Worm (Caenorhabditis elegans) whole organism, mixed stage, embryonic: ENCODE results near the gene fipr-25.

ENCODE experiments used
- M03D4.4 ChIP-seq: sonication (generic microtip); optimal IDR thresholded peaks from 2 replicates; lab custom pipeline; 2017; ENCODE audit warnings: mild to moderate bottlenecking, missing genetic modification characterization, missing compliant biosample characterization
- bed-3 ChIP-seq: fragments of 200-800 bp; sonication (Bioruptor generic); optimal IDR thresholded peaks from 3 replicates; lab custom pipeline; 2018; ENCODE audit warnings: mild to moderate bottlenecking, missing genetic modification characterization, moderate library complexity, missing compliant biosample characterization
- blmp-1 ChIP-seq: fragments of 150-350 bp; optimal IDR thresholded peaks from 2 replicates; lab custom pipeline; 2014; ENCODE audit warnings: missing biosample characterization, missing genetic modification characterization
- ceh-39 ChIP-seq: fragments of 150-350 bp; optimal IDR thresholded peaks from 2 replicates; lab custom pipeline; 2014; ENCODE audit warnings: missing biosample characterization, missing genetic modification characterization
- ceh-43 ChIP-seq: fragments of 200-800 bp; sonication (Bioruptor generic); optimal IDR thresholded peaks from 2 replicates; lab custom pipeline; 2018; ENCODE audit warnings: mild to moderate bottlenecking, missing genetic modification characterization, moderate library complexity, missing compliant biosample characterization
- ceh-83 ChIP-seq: fragments of 200-800 bp; sonication (Bioruptor generic); optimal IDR thresholded peaks from 2 replicates; lab custom pipeline; 2018; ENCODE audit warnings: mild to moderate bottlenecking, missing genetic modification characterization, missing compliant biosample characterization
- cnd-1 ChIP-seq: fragments of 200-800 bp; sonication (Bioruptor generic); optimal IDR thresholded peaks from 2 replicates; lab custom pipeline; 2018; ENCODE audit warnings: mild to moderate bottlenecking, missing genetic modification characterization, missing compliant biosample characterization
- elt-1 ChIP-seq: sonication (generic microtip); optimal IDR thresholded peaks from 2 replicates; lab custom pipeline; 2017; ENCODE audit warnings: missing genetic modification characterization, mild to moderate bottlenecking, missing compliant biosample characterization, antibody characterized with exemption, moderate library complexity, borderline replicate concordance; ENCODE audit not compliant: insufficient read depth
- elt-3 ChIP-seq: fragments of 150-350 bp; optimal IDR thresholded peaks from 2 replicates; lab custom pipeline; 2014; ENCODE audit warnings: missing biosample characterization, missing genetic modification characterization
- flh-1 ChIP-seq: fragments of 200-800 bp; sonication (Bioruptor generic); optimal IDR thresholded peaks from 2 replicates; lab custom pipeline; 2018; ENCODE audit warnings: mild to moderate bottlenecking, missing genetic modification characterization, moderate library complexity, missing compliant biosample characterization
- ham-2 ChIP-seq: fragments of 200-800 bp; sonication (Bioruptor generic); optimal IDR thresholded peaks from 2 replicates; lab custom pipeline; 2018; ENCODE audit warnings: mild to moderate bottlenecking, missing genetic modification characterization, missing compliant biosample characterization
- hlh-1 ChIP-seq: fragments of 150-350 bp; optimal IDR thresholded peaks from 2 replicates; lab custom pipeline; 2014; ENCODE audit warnings: missing biosample characterization, missing genetic modification reagents, missing genetic modification characterization
- lin-13 ChIP-seq: fragments of 150-350 bp; optimal IDR thresholded peaks from 2 replicates; lab custom pipeline; 2014; ENCODE audit warnings: missing biosample characterization, missing genetic modification characterization
- lsy-2 ChIP-seq: fragments of 150-350 bp; optimal IDR thresholded peaks from 2 replicates; lab custom pipeline; 2014; ENCODE audit warnings: missing biosample characterization, missing genetic modification characterization
- mab-5 ChIP-seq: fragments of 150-350 bp; optimal IDR thresholded peaks from 2 replicates; lab custom pipeline; 2014; ENCODE audit warnings: missing biosample characterization, missing genetic modification characterization
- mep-1 ChIP-seq: fragments of 150-350 bp; optimal IDR thresholded peaks from 2 replicates; lab custom pipeline; 2017; ENCODE audit warnings: missing biosample characterization, missing genetic modification reagents, missing genetic modification characterization, inconsistent platforms
- mls-2 ChIP-seq: sonication (generic microtip); optimal IDR thresholded peaks from 2 replicates; lab custom pipeline; 2016; ENCODE audit warnings: mild to moderate bottlenecking, missing genetic modification characterization, moderate library complexity, missing compliant biosample characterization
- nhr-12 ChIP-seq: fragments of 150-350 bp; optimal IDR thresholded peaks from 2 replicates; lab custom pipeline; 2014; ENCODE audit warnings: missing biosample characterization, missing genetic modification characterization
- nhr-2 ChIP-seq: fragments of 150-350 bp; optimal IDR thresholded peaks from 2 replicates; lab custom pipeline; 2014; ENCODE audit warnings: missing biosample characterization, missing genetic modification characterization
- nhr-237 ChIP-seq: fragments of 150-350 bp; optimal IDR thresholded peaks from 2 replicates; lab custom pipeline; 2014; ENCODE audit warnings: missing biosample characterization, missing genetic modification characterization
- nhr-28 ChIP-seq: fragments of 150-350 bp; optimal IDR thresholded peaks from 2 replicates; lab custom pipeline; 2014; ENCODE audit warnings: missing biosample characterization, missing genetic modification characterization
- pha-4 ChIP-seq: fragments of 150-350 bp; optimal IDR thresholded peaks from 2 replicates; lab custom pipeline; 2018; ENCODE audit warnings: missing biosample characterization, missing genetic modification reagents, missing genetic modification characterization
- sem-2 ChIP-seq: fragments of 200-800 bp; sonication (Bioruptor generic); optimal IDR thresholded peaks from 2 replicates; lab custom pipeline; 2018; ENCODE audit warnings: mild to moderate bottlenecking, missing genetic modification characterization, missing compliant biosample characterization
- snpc-4 ChIP-seq: fragments of 150-350 bp; optimal IDR thresholded peaks from 2 replicates; lab custom pipeline; 2014; ENCODE audit warnings: missing biosample characterization, missing genetic modification characterization
- sptf-1 ChIP-seq: sonication (generic microtip); optimal IDR thresholded peaks from 2 replicates; lab custom pipeline; 2017; ENCODE audit warnings: mild to moderate bottlenecking, missing genetic modification characterization, moderate library complexity, missing compliant biosample characterization
- tbx-8 ChIP-seq: fragments of 200-800 bp; sonication (Bioruptor generic); optimal IDR thresholded peaks from 2 replicates; lab custom pipeline; 2018; ENCODE audit warnings: mild to moderate bottlenecking, missing genetic modification characterization, moderate library complexity, missing compliant biosample characterization
- unc-120 ChIP-seq: sonication (generic microtip); optimal IDR thresholded peaks from 2 replicates; lab custom pipeline; 2017; ENCODE audit warnings: missing genetic modification characterization, missing compliant biosample characterization; ENCODE audit not compliant: poor library complexity, severe bottlenecking
- unc-39 ChIP-seq: fragments of 150-350 bp; optimal IDR thresholded peaks from 2 replicates; lab custom pipeline; 2014; ENCODE audit warnings: missing biosample characterization, missing genetic modification characterization
- unc-62 ChIP-seq: fragments of 150-350 bp; optimal IDR thresholded peaks from 2 replicates; lab custom pipeline; 2014; ENCODE audit warnings: missing biosample characterization, missing genetic modification reagents, missing genetic modification characterization
- zip-8 ChIP-seq: fragments of 150-350 bp; optimal IDR thresholded peaks from 2 replicates; lab custom pipeline; 2014; ENCODE audit warnings: missing biosample characterization, missing genetic modification characterization
- ztf-11 ChIP-seq: fragments of 150-350 bp; optimal IDR thresholded peaks from 2 replicates; lab custom pipeline; 2014; ENCODE audit warnings: missing biosample characterization, missing genetic modification characterization

Gene fipr-25

ce11 chrV:1925487-1925886 lies 31.7 kb upstream of the fipr-25 start, which contains the start of gene T06A1.1:
Gene T06A1.1, minus strand, starts transcription at chrV:1925587.
- TF ChIP-seq bed-3 (GFP tag; lab: Kevin White, UChicago) = no peak
- TF ChIP-seq pha-4 (tag; lab: Kevin White, UChicago) = no peak
- no peak for TF ChIP-seq ceh-43 (GFP tag; lab: Kevin White, UChicago)
- TF ChIP-seq ceh-83 (GFP tag; lab: Kevin White, UChicago) = no peak
- no peak for TF ChIP-seq zip-8
- TF ChIP-seq M03D4.4 (tag; lab: Kevin White, UChicago) = no peak
- TF ChIP-seq tbx-8 (GFP tag; lab: Kevin White, UChicago) = no peak
- no peak for TF ChIP-seq hlh-1
- no peak for TF ChIP-seq sem-2 (GFP tag; lab: Kevin White, UChicago)
- no peak for TF ChIP-seq blmp-1
- no peak for TF ChIP-seq mep-1 (tag; lab: Kevin White, UChicago)

ce11 chrV:1927015-1927414 lies 30.2 kb upstream of the fipr-25 start, which contains the start of gene T06A1.5:
Gene T06A1.5, plus strand, starts transcription at chrV:1927223.
- TF ChIP-seq flh-1 (GFP tag; lab: Kevin White, UChicago) (no peak), mep-1 (tag; lab: Kevin White, UChicago) (no peak), nhr-12 (tag; lab: Kevin White, UChicago) (no peak), mls-2 (tag; lab: Kevin White, UChicago) (no peak), elt-3 (tag; lab: Kevin White, UChicago) (no peak), nhr-2 (no peak), snpc-4 (tag; lab: Kevin White, UChicago) (no peak), M03D4.4 (tag; lab: Kevin White, UChicago) (no peak), hlh-1 (no peak), bed-3 (GFP tag; lab: Kevin White, UChicago) (no peak), nhr-237 (tag; lab: Kevin White, UChicago) (no peak), lin-13 (tag; lab: Kevin White, UChicago) (no peak), ceh-39 (no peak), tbx-8 (GFP tag; lab: Kevin White, UChicago) (no peak), ceh-83 (GFP tag; lab: Kevin White, UChicago) (no peak), mab-5 (tag; lab: Kevin White, UChicago) (no peak), lsy-2 (tag; lab: Kevin White, UChicago) (no peak), cnd-1 (no peak), pha-4 (tag; lab: Kevin White, UChicago) (no peak)

ce11 chrV:1928473-1928872 lies 28.7 kb upstream of the fipr-25 start:
- TF ChIP-seq sem-2 (GFP tag; lab: Kevin White, UChicago) (no peak), unc-39 (tag; lab: Kevin White, UChicago) (no peak), ham-2 (GFP tag; lab: Kevin White, UChicago) (no peak)

ce11 chrV:1935494-1935893 lies 21.7 kb upstream of the fipr-25 start:
- TF ChIP-seq snpc-4 (tag; lab: Kevin White, UChicago) = no peak
- no peak for TF ChIP-seq tbx-8 (GFP tag; lab: Kevin White, UChicago)
- TF ChIP-seq ztf-11 (tag; lab: Kevin White, UChicago) = no peak
- TF ChIP-seq sptf-1 = no peak
- no peak for TF ChIP-seq pha-4 (tag; lab: Kevin White, UChicago)
- no peak for TF ChIP-seq unc-62 (GFP tag; lab: Kevin White, UChicago)
- TF ChIP-seq mep-1 (tag; lab: Kevin White, UChicago) = no peak
- TF ChIP-seq nhr-28 (tag; lab: Kevin White, UChicago) = no peak
- TF ChIP-seq mab-5 (tag; lab: Kevin White, UChicago) = no peak
- no peak for TF ChIP-seq unc-39 (tag; lab: Kevin White, UChicago)
- no peak for TF ChIP-seq nhr-237 (tag; lab: Kevin White, UChicago)
- TF ChIP-seq, all 35 proteins: peak for 0

- TF ChIP-seq unc-39 (tag; lab: Kevin White, UChicago) (no peak), ceh-39 (no peak), M03D4.4 (tag; lab: Kevin White, UChicago) (no peak), unc-120 (no peak), ceh-43 (GFP tag; lab: Kevin White, UChicago) (no peak), elt-1 (tag; lab: Kevin White, UChicago) (no peak), tbx-8 (GFP tag; lab: Kevin White, UChicago) (no peak), nhr-2 (no peak)
- TF ChIP-seq, all 35 proteins: peak for 0
Measured at ce11 chrV:1937963-1938362, 19.2 kb upstream of the fipr-25 start, which contains the start of gene glb-25. Gene glb-25, plus strand, starts transcription at chrV:1938263.
